Fruit fly (Drosophila melanogaster): Measurements from ENCODE around the gene Ugt35A1.

The Ugt35A1 gene

DNA sequence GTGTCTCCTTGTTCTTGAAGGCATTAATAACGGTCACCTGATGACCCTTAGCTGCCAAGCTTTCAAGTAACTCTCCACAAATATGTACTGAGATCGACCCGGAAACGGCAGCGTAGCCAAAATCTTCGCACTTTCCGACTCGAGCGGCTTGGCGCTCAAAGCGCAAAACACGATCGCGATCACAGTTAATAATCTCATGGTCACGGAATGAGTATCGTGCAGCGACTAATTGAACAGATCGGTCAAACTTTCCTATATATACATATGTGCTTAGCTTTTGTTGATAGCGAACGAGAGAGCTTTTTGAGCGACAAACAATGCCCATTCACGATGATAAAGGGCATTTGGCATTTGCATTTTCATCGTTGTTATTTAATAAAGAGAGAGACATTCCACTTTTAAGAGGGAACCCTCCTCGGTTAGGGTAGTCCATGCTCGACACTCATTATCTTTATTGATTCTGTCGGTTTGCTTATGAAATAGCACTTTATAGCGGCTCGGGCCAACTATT lies 44.3 kb downstream of the Ugt35A1 start, which contains the start of gene Ugt35C1:
Gene Ugt35C1 (minus strand): TSS at position 213 of the 511 bp plus-strand sequence.
- TF ChIP-seq noc (tag; optimal IDR thresholded peaks at IDR 0.05), result no peak

DNA sequence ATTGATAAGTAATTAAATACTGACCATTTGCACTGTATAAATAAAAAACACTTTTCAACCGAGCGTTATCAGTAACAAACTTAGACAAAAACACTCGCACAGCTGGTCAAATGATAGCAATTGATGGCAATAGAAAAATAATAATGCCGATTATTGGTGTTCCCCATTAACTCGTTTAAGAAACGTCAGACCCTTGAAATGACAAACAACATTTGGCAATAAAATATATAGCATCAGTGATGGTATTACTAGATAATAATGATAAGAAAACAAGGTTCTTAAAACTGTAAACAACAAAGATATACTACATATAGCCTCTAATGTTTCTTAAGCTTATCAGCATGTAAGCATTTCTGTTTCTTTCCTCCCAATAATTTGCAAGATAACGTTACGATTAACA lies 46.1 kb downstream of the Ugt35A1 start:
- peak; percentile 25 for TF ChIP-seq noc (tag; optimal IDR thresholded peaks at IDR 0.05)
